Fruit fly (Drosophila melanogaster): ENCODE data around the gene Gip.
A peak's percentile ranks its signal among the peaks of the same experiment; 100 is the strongest.

The Gip gene

dm6 chrX:10325567-10326345 lies 3.9 kb downstream of the Gip start, which contains the start of gene alpha-Man-Ia (continued):
- TF ChIP-seq CG8119 (GFP tag; IDR thresholded peaks at IDR 0.05), result no peak
- TF ChIP-seq Blimp-1 (GFP tag; optimal IDR thresholded peaks at IDR 0.05), result no peak
- peak; percentile 48 for TF ChIP-seq CG31627 (GFP tag; optimal IDR thresholded peaks at IDR 0.05)
- no peak for TF ChIP-seq fkh (GFP tag; optimal IDR thresholded peaks at IDR 0.05)
- peak; percentile 3 for TF ChIP-seq CG10631 (GFP tag; optimal IDR thresholded peaks at IDR 0.05)
- TF ChIP-seq CG15336 (GFP tag; IDR thresholded peaks at IDR 0.05), result no peak; the same call in 1 of the 2 replicates
- TF ChIP-seq CG7368 (GFP tag; optimal IDR thresholded peaks at IDR 0.05), result no peak
- peak; percentile 25 for TF ChIP-seq cyc (GFP tag; optimal IDR thresholded peaks at IDR 0.05)
- peak; percentile 25 for TF ChIP-seq net (GFP tag; optimal IDR thresholded peaks at IDR 0.05)
- no peak for TF ChIP-seq dac (GFP tag; optimal IDR thresholded peaks at IDR 0.05)
- peak; percentile 17 for TF ChIP-seq achi (GFP tag; optimal IDR thresholded peaks at IDR 0.05)
- peak; percentile 13 for TF ChIP-seq Smox (GFP tag; optimal IDR thresholded peaks at IDR 0.05)
- no peak for TF ChIP-seq spab (GFP tag; optimal IDR thresholded peaks at IDR 0.05)
- TF ChIP-seq ss (GFP tag; optimal IDR thresholded peaks at IDR 0.05), result peak in 1 of 2 experiments; percentile 6
- TF ChIP-seq Eip93F (GFP tag; optimal IDR thresholded peaks at IDR 0.05), result no peak
- TF ChIP-seq CG1621 (tag; optimal IDR thresholded peaks at IDR 0.05), result no peak
- no peak for TF ChIP-seq salr (GFP tag; optimal IDR thresholded peaks at IDR 0.05)
- TF ChIP-seq CG3032 (tag; optimal IDR thresholded peaks at IDR 0.05), result peak; percentile 19
- peak; percentile 30 for TF ChIP-seq pdm3 (GFP tag; optimal IDR thresholded peaks at IDR 0.05)

- TF ChIP-seq lz (GFP tag; optimal IDR thresholded peaks at IDR 0.05) (peak; percentile 49), acj6 (GFP tag; optimal IDR thresholded peaks at IDR 0.05) (peak; percentile 31), Smox (GFP tag; optimal IDR thresholded peaks at IDR 0.05) (peak; percentile 69), dac (GFP tag; optimal IDR thresholded peaks at IDR 0.05) (peak; percentile 30), CG3032 (tag; optimal IDR thresholded peaks at IDR 0.05) (no peak), CG11762 (GFP tag; optimal IDR thresholded peaks at IDR 0.05; ENCODE audit: insufficient read depth) (peak; percentile 23), CG32006 (GFP tag; optimal IDR thresholded peaks at IDR 0.05) (peak; percentile 79), OdsH (GFP tag; optimal IDR thresholded peaks at IDR 0.05) (peak; percentile 46), CG9139 (GFP tag; optimal IDR thresholded peaks at IDR 0.05) (no peak), CG6854 (GFP tag; optimal IDR thresholded peaks at IDR 0.05) (no peak), Hr39 (GFP tag; optimal IDR thresholded peaks at IDR 0.05) (peak; percentile 42), Sox15 (GFP tag; optimal IDR thresholded peaks at IDR 0.05) (peak; percentile 24), fkh (GFP tag; optimal IDR thresholded peaks at IDR 0.05) (peak; percentile 16), vri (GFP tag; optimal IDR thresholded peaks at IDR 0.05) (peak; percentile 73), achi (GFP tag; optimal IDR thresholded peaks at IDR 0.05) (peak; percentile 41), CG11294 (GFP tag; IDR thresholded peaks at IDR 0.05) (no peak), Hr4 (GFP tag; optimal IDR thresholded peaks at IDR 0.05) (peak; percentile 55), salr (GFP tag; optimal IDR thresholded peaks at IDR 0.05) (peak in 1 of 2 experiments; percentile 62), pdm3 (GFP tag; optimal IDR thresholded peaks at IDR 0.05) (peak; percentile 45), CG8632 (GFP tag; optimal IDR thresholded peaks at IDR 0.05) (peak; percentile 21), fd85E (GFP tag; optimal IDR thresholded peaks at IDR 0.05) (no peak), Eip78C (GFP tag) (peak; percentile 89), CG16779 (tag; optimal IDR thresholded peaks at IDR 0.05) (no peak), CG8319 (GFP tag; optimal IDR thresholded peaks at IDR 0.05) (peak; percentile 15), CG15336 (GFP tag; IDR thresholded peaks at IDR 0.05) (no peak), Sox102F (GFP tag; optimal IDR thresholded peaks at IDR 0.05) (no peak), dsx (GFP tag; optimal IDR thresholded peaks at IDR 0.05; ENCODE audit: poor library complexity, severe bottlenecking) (no peak), Hr38 (GFP tag; optimal IDR thresholded peaks at IDR 0.05) (no peak), spab (GFP tag; optimal IDR thresholded peaks at IDR 0.05) (peak; percentile 19), CG6276 (GFP tag; optimal IDR thresholded peaks at IDR 0.05) (peak; percentile 27), ss (GFP tag; optimal IDR thresholded peaks at IDR 0.05) (peak in 1 of 2 experiments; percentile 50), CG6163 (GFP tag; IDR thresholded peaks at IDR 0.05) (peak; percentile 40; the same call in 2 of the 3 replicates), CG10631 (GFP tag; optimal IDR thresholded peaks at IDR 0.05) (peak; percentile 58), CG6808 (GFP tag; optimal IDR thresholded peaks at IDR 0.05) (peak; percentile 39), svp (GFP tag) (peak; percentile 83), CG3919 (GFP tag; optimal IDR thresholded peaks at IDR 0.05) (no peak), Ets96B (tag; optimal IDR thresholded peaks at IDR 0.05) (peak; percentile 15), net (GFP tag; optimal IDR thresholded peaks at IDR 0.05) (peak; percentile 50)
These were observed 4.7 kb downstream of the Gip start for dm6 chrX:10324836-10325566.

All from whole organism, prepupa.